Fruit fly (Drosophila melanogaster) whole organism, adult: ENCODE data around the gene CG4186.

Experiments used
- CG12768 ChIP-seq: fragments of 200-800 bp; sonication (Bioruptor generic); optimal IDR thresholded peaks from 2 replicates; lab custom pipeline; 2017; ENCODE audit warnings: missing biosample characterization, missing genetic modification characterization, mild to moderate bottlenecking, moderate library complexity, missing genetic modification reagents
- Clk ChIP-seq: fragments of 200-800 bp; sonication (Bioruptor generic); optimal IDR thresholded peaks from 2 replicates; lab custom pipeline; 2017; ENCODE audit warnings: missing biosample characterization, missing genetic modification characterization
- kay ChIP-seq: fragments of 200-800 bp; sonication (Bioruptor generic); peaks from one replicate; lab custom pipeline; 2016; ENCODE audit warnings: missing biosample characterization, missing genetic modification characterization, borderline replicate concordance
- pad ChIP-seq: fragments of 200-800 bp; sonication (Bioruptor generic); optimal IDR thresholded peaks from 3 replicates; lab custom pipeline; 2017; ENCODE audit warnings: missing biosample characterization, missing genetic modification characterization, mild to moderate bottlenecking, moderate library complexity, missing genetic modification reagents
- tj ChIP-seq: fragments of 200-800 bp; sonication (Bioruptor generic); optimal IDR thresholded peaks from 3 replicates; lab custom pipeline; 2017; ENCODE audit warnings: missing biosample characterization, mild to moderate bottlenecking, missing genetic modification characterization, moderate library complexity

DNA sequence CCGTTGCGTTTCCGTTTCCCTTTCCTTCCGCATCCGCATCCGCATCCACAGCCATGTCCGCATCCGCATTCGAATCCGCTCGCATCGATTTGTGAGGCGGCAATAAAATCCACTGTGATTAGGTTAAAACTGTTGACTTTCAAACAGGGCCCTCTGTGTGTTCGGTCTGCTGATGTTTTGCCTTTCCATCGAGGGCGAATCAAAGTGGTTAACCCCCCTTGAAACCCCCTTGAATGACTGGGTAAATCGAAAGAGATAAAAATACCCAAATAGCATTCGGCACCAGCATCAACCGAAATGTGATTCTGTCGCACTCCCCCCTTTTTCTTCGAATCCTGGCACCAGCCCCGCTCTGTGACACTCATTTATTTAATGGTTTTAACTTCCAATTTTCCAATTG is 16.4 kb upstream of the CG4186 start:
- TF ChIP-seq CG12768 (GFP tag; lab: Kevin White, UChicago) (no peak), pad (GFP tag; lab: Kevin White, UChicago) (no peak), tj (GFP tag; lab: Kevin White, UChicago) (no peak), Clk (GFP tag; lab: Kevin White, UChicago) (no peak), kay (GFP tag; lab: Kevin White, UChicago) (no peak)
